Worm (Caenorhabditis elegans): ENCODE measurements around the gene R04D3.4.

The R04D3.4 gene

ce11 chrX:13250163-13250562, 38.5 kb downstream of the R04D3.4 start:
- TF ChIP-seq unc-62 (GFP tag; optimal IDR thresholded peaks at IDR 0.05) (no peak), elt-3 (tag; optimal IDR thresholded peaks at IDR 0.05) (peak in 5 of 6 experiments; percentile 37 to 85 (median 79)), C16A3.4 (tag; optimal IDR thresholded peaks at IDR 0.05) (peak; percentile 53), irx-1 (tag; optimal IDR thresholded peaks at IDR 0.05) (no peak), egl-27 (tag; optimal IDR thresholded peaks at IDR 0.05) (peak; percentile 27 to 33), nhr-71 (tag; optimal IDR thresholded peaks at IDR 0.05) (peak; percentile 74), rnt-1 (tag; optimal IDR thresholded peaks at IDR 0.05) (peak; percentile 23), nhr-77 (tag; optimal IDR thresholded peaks at IDR 0.05) (peak; percentile 64), nhr-90 (tag; optimal IDR thresholded peaks at IDR 0.05; ENCODE audit: poor library complexity) (peak; percentile 64), lin-13 (GFP tag; optimal IDR thresholded peaks at IDR 0.05) (no peak), swsn-7 (tag; optimal IDR thresholded peaks at IDR 0.05) (peak; percentile 25), snu-23 (GFP tag; optimal IDR thresholded peaks at IDR 0.05) (peak; percentile 75), nhr-85 (tag) (peak; percentile 95), lin-35 (GFP tag; optimal IDR thresholded peaks at IDR 0.05) (peak in 1 of 2 experiments; percentile 64), C04F5.9 (tag; optimal IDR thresholded peaks at IDR 0.05) (no peak), tbx-2 (tag; optimal IDR thresholded peaks at IDR 0.05) (peak; percentile 58), elt-2 (tag; optimal IDR thresholded peaks at IDR 0.05) (peak; percentile 76), nhr-20 (tag; optimal IDR thresholded peaks at IDR 0.05) (peak; percentile 89), pax-3 (tag; optimal IDR thresholded peaks at IDR 0.05) (no peak), ceh-82 (tag; optimal IDR thresholded peaks at IDR 0.05) (peak in 1 of 3 experiments; percentile 6), grh-1 (GFP tag; IDR thresholded peaks at IDR 0.05) (0 out of 2 replicates have a peak, but pooled peaks have one; percentile 7), lsy-2 (tag; optimal IDR thresholded peaks at IDR 0.05) (peak in 1 of 2 experiments; percentile 30), unc-130 (tag; optimal IDR thresholded peaks at IDR 0.05) (peak; percentile 63), dpl-1 (GFP tag; optimal IDR thresholded peaks at IDR 0.05) (peak in 1 of 3 experiments; percentile 7), mdl-1 (tag; optimal IDR thresholded peaks at IDR 0.05) (peak in 1 of 2 experiments; percentile 91), lin-14 (GFP tag; optimal IDR thresholded peaks at IDR 0.05) (peak; percentile 85), nhr-19 (GFP tag; conservative IDR thresholded peaks at IDR 0.05) (peak; percentile 29; the same call in 1 of the 2 replicates), blmp-1 (tag; optimal IDR thresholded peaks at IDR 0.05) (peak; percentile 91), ets-5 (GFP tag; IDR thresholded peaks at IDR 0.05) (no peak), nhr-237 (tag; optimal IDR thresholded peaks at IDR 0.05) (no peak)

ce11 chrX:13249102-13249501, 39.5 kb downstream of the R04D3.4 start:
- TF ChIP-seq nhr-71 (tag; optimal IDR thresholded peaks at IDR 0.05) (peak; percentile 4), nhr-84 (tag; optimal IDR thresholded peaks at IDR 0.05) (no peak), sptf-1 (tag; optimal IDR thresholded peaks at IDR 0.05) (no peak), fkh-8 (tag; optimal IDR thresholded peaks at IDR 0.05) (peak; percentile 39), lin-13 (GFP tag; optimal IDR thresholded peaks at IDR 0.05) (no peak), grh-1 (GFP tag; IDR thresholded peaks at IDR 0.05) (no peak), ceh-82 (tag; optimal IDR thresholded peaks at IDR 0.05) (no peak), unc-62 (GFP tag; optimal IDR thresholded peaks at IDR 0.05) (no peak), efl-1 (optimal IDR thresholded peaks at IDR 0.05) (no peak), efl-1 (GFP tag; optimal IDR thresholded peaks at IDR 0.05 in 1 of 2) (no peak), mab-9 (GFP tag; IDR thresholded peaks at IDR 0.05) (no peak), lin-14 (GFP tag; optimal IDR thresholded peaks at IDR 0.05) (no peak), zag-1 (tag; optimal IDR thresholded peaks at IDR 0.05) (no peak), tbx-2 (tag; optimal IDR thresholded peaks at IDR 0.05) (no peak), ztf-11 (tag; optimal IDR thresholded peaks at IDR 0.05) (no peak)

- TF ChIP-seq snu-23 (GFP tag; optimal IDR thresholded peaks at IDR 0.05) (peak; percentile 0), elt-3 (tag; optimal IDR thresholded peaks at IDR 0.05) (no peak), lin-39 (tag; optimal IDR thresholded peaks at IDR 0.05) (no peak), nhr-71 (tag; optimal IDR thresholded peaks at IDR 0.05) (peak; percentile 25), nhr-20 (tag; optimal IDR thresholded peaks at IDR 0.05) (peak; percentile 45), ceh-82 (tag; optimal IDR thresholded peaks at IDR 0.05) (no peak), nhr-85 (tag) (peak; percentile 87), sup-37 (GFP tag; optimal IDR thresholded peaks at IDR 0.05) (no peak), lin-14 (GFP tag; optimal IDR thresholded peaks at IDR 0.05) (peak; percentile 60), fos-1 (tag; optimal IDR thresholded peaks at IDR 0.05) (no peak)
Observed at ce11 chrX:13248265-13248664, 40.4 kb downstream of the R04D3.4 start, which contains the start of gene K08H2.7. K08H2.7 (minus strand) TSS chrX:13248437.

All from whole organism, L1 larva.